Worm (Caenorhabditis elegans): ENCODE measurements around the gene F54E2.1.

F54E2.1 gene

ce11 chrV:2825978-2826377 is 15.8 kb downstream of the F54E2.1 start:
- TF ChIP-seq tbx-11 (GFP tag; IDR thresholded peaks at IDR 0.05) (no peak), ets-7 (tag; optimal IDR thresholded peaks at IDR 0.05) (no peak), ama-1 (optimal IDR thresholded peaks at IDR 0.05) (no peak), ceh-13 (GFP tag; optimal IDR thresholded peaks at IDR 0.05) (no peak), ceh-36 (tag; optimal IDR thresholded peaks at IDR 0.05) (peak; percentile 88)

ce11 chrV:2826815-2827214 is 16.6 kb downstream of the F54E2.1 start, which contains the start of gene T03D3.5:
T03D3.5 (minus strand) TSS chrV:2826835.
- TF ChIP-seq ets-7 (tag; optimal IDR thresholded peaks at IDR 0.05) = no peak
- no peak for TF ChIP-seq tra-4 (tag; optimal IDR thresholded peaks at IDR 0.05)
- TF ChIP-seq ceh-13 (GFP tag; optimal IDR thresholded peaks at IDR 0.05) = no peak
- no peak for TF ChIP-seq B0310.2 (tag; optimal IDR thresholded peaks at IDR 0.05)
- TF ChIP-seq pes-1 (GFP tag; IDR thresholded peaks at IDR 0.05) = no peak
- no peak for TF ChIP-seq F13C5.2 (tag; optimal IDR thresholded peaks at IDR 0.05)
- TF ChIP-seq ama-1 (optimal IDR thresholded peaks at IDR 0.05) = no peak
- TF ChIP-seq aly-1 (tag; optimal IDR thresholded peaks at IDR 0.05) = no peak
- TF ChIP-seq tbx-11 (GFP tag; IDR thresholded peaks at IDR 0.05) = no peak
- TF ChIP-seq hmg-4 (GFP tag; optimal IDR thresholded peaks at IDR 0.05) = no peak
- TF ChIP-seq hnd-1 (tag; optimal IDR thresholded peaks at IDR 0.05) = no peak
- no peak for TF ChIP-seq scrt-1 (GFP tag; IDR thresholded peaks at IDR 0.05)
- TF ChIP-seq tbx-37 (GFP tag; conservative IDR thresholded peaks at IDR 0.05) = no peak
- no peak for TF ChIP-seq ceh-36 (tag; optimal IDR thresholded peaks at IDR 0.05)
- TF ChIP-seq flt-1 (GFP tag; IDR thresholded peaks at IDR 0.05) = no peak
- no peak for TF ChIP-seq hmbx-1 (tag; optimal IDR thresholded peaks at IDR 0.05)

- no peak for TF ChIP-seq ama-1 (optimal IDR thresholded peaks at IDR 0.05)
- TF ChIP-seq scrt-1 (GFP tag; IDR thresholded peaks at IDR 0.05) = no peak
- TF ChIP-seq tbx-11 (GFP tag; IDR thresholded peaks at IDR 0.05) = no peak
- no peak for TF ChIP-seq B0310.2 (tag; optimal IDR thresholded peaks at IDR 0.05)
- TF ChIP-seq flt-1 (GFP tag; IDR thresholded peaks at IDR 0.05) = no peak
- TF ChIP-seq hmbx-1 (tag; optimal IDR thresholded peaks at IDR 0.05) = no peak
- no peak for TF ChIP-seq ceh-13 (GFP tag; optimal IDR thresholded peaks at IDR 0.05)
- TF ChIP-seq ceh-36 (tag; optimal IDR thresholded peaks at IDR 0.05) = no peak
- no peak for TF ChIP-seq sea-1 (GFP tag; conservative IDR thresholded peaks at IDR 0.05)
- TF ChIP-seq hmg-4 (GFP tag; optimal IDR thresholded peaks at IDR 0.05) = no peak
- no peak for TF ChIP-seq aly-1 (tag; optimal IDR thresholded peaks at IDR 0.05)
- TF ChIP-seq ets-7 (tag; optimal IDR thresholded peaks at IDR 0.05) = no peak
Measured at ce11 chrV:2830817-2831216, 20.6 kb downstream of the F54E2.1 start, which contains the start of gene srw-2. srw-2 (plus strand) TSS chrV:2830878.

ce11 chrV:2832666-2833065 is 22.5 kb downstream of the F54E2.1 start, which contains the start of gene srj-50:
srj-50 (plus strand) TSS chrV:2832966.
- TF ChIP-seq B0310.2 (tag; optimal IDR thresholded peaks at IDR 0.05) (no peak), aly-1 (tag; optimal IDR thresholded peaks at IDR 0.05) (no peak), scrt-1 (GFP tag; IDR thresholded peaks at IDR 0.05) (no peak), hmg-4 (GFP tag; optimal IDR thresholded peaks at IDR 0.05) (no peak), pes-1 (GFP tag; IDR thresholded peaks at IDR 0.05) (no peak), sea-1 (GFP tag; conservative IDR thresholded peaks at IDR 0.05) (no peak), F13C5.2 (tag; optimal IDR thresholded peaks at IDR 0.05) (no peak), ets-7 (tag; optimal IDR thresholded peaks at IDR 0.05) (no peak), ceh-13 (GFP tag; optimal IDR thresholded peaks at IDR 0.05) (no peak), flt-1 (GFP tag; IDR thresholded peaks at IDR 0.05) (no peak)

ce11 chrV:2836501-2836900 is 26.3 kb downstream of the F54E2.1 start, which contains the start of gene srj-45:
srj-45 (minus strand) TSS chrV:2836601.
- TF ChIP-seq tra-4 (tag; optimal IDR thresholded peaks at IDR 0.05) = no peak
- no peak for TF ChIP-seq scrt-1 (GFP tag; IDR thresholded peaks at IDR 0.05)
- TF ChIP-seq hmg-4 (GFP tag; optimal IDR thresholded peaks at IDR 0.05) = no peak
- no peak for TF ChIP-seq sea-1 (GFP tag; conservative IDR thresholded peaks at IDR 0.05)

- TF ChIP-seq sea-1 (GFP tag; conservative IDR thresholded peaks at IDR 0.05) = no peak
- TF ChIP-seq ceh-13 (GFP tag; optimal IDR thresholded peaks at IDR 0.05) = no peak
- TF ChIP-seq hmbx-1 (tag; optimal IDR thresholded peaks at IDR 0.05) = no peak
- TF ChIP-seq F13C5.2 (tag; optimal IDR thresholded peaks at IDR 0.05) = no peak
- TF ChIP-seq pes-1 (GFP tag; IDR thresholded peaks at IDR 0.05) = no peak
- TF ChIP-seq tbx-37 (GFP tag; conservative IDR thresholded peaks at IDR 0.05) = no peak
- no peak for TF ChIP-seq ceh-36 (tag; optimal IDR thresholded peaks at IDR 0.05)
- no peak for TF ChIP-seq tbx-11 (GFP tag; IDR thresholded peaks at IDR 0.05)
- TF ChIP-seq flt-1 (GFP tag; IDR thresholded peaks at IDR 0.05) = no peak
- no peak for TF ChIP-seq hmg-4 (GFP tag; optimal IDR thresholded peaks at IDR 0.05)
- no peak for TF ChIP-seq aly-1 (tag; optimal IDR thresholded peaks at IDR 0.05)
- TF ChIP-seq hnd-1 (tag; optimal IDR thresholded peaks at IDR 0.05) = no peak
- TF ChIP-seq ets-7 (tag; optimal IDR thresholded peaks at IDR 0.05) = no peak
- no peak for TF ChIP-seq tra-4 (tag; optimal IDR thresholded peaks at IDR 0.05)
- no peak for TF ChIP-seq scrt-1 (GFP tag; IDR thresholded peaks at IDR 0.05)
- no peak for TF ChIP-seq ama-1 (optimal IDR thresholded peaks at IDR 0.05)
- TF ChIP-seq B0310.2 (tag; optimal IDR thresholded peaks at IDR 0.05) = no peak
Measured at ce11 chrV:2845771-2846170, 35.6 kb downstream of the F54E2.1 start, which contains the start of gene srj-44. srj-44 (minus strand) TSS chrV:2845871.

- TF ChIP-seq F13C5.2 (tag; optimal IDR thresholded peaks at IDR 0.05) = no peak
- TF ChIP-seq scrt-1 (GFP tag; IDR thresholded peaks at IDR 0.05) = no peak
- no peak for TF ChIP-seq pes-1 (GFP tag; IDR thresholded peaks at IDR 0.05)
- no peak for TF ChIP-seq ceh-13 (GFP tag; optimal IDR thresholded peaks at IDR 0.05)
- TF ChIP-seq sea-1 (GFP tag; conservative IDR thresholded peaks at IDR 0.05) = no peak
- no peak for TF ChIP-seq hmbx-1 (tag; optimal IDR thresholded peaks at IDR 0.05)
- TF ChIP-seq tra-4 (tag; optimal IDR thresholded peaks at IDR 0.05) = no peak
- no peak for TF ChIP-seq ceh-36 (tag; optimal IDR thresholded peaks at IDR 0.05)
- TF ChIP-seq hnd-1 (tag; optimal IDR thresholded peaks at IDR 0.05) = no peak
- TF ChIP-seq flt-1 (GFP tag; IDR thresholded peaks at IDR 0.05) = no peak
- no peak for TF ChIP-seq tbx-11 (GFP tag; IDR thresholded peaks at IDR 0.05)
- TF ChIP-seq hmg-4 (GFP tag; optimal IDR thresholded peaks at IDR 0.05) = no peak
- no peak for TF ChIP-seq aly-1 (tag; optimal IDR thresholded peaks at IDR 0.05)
- TF ChIP-seq ets-7 (tag; optimal IDR thresholded peaks at IDR 0.05) = no peak
- no peak for TF ChIP-seq ama-1 (optimal IDR thresholded peaks at IDR 0.05)
- no peak for TF ChIP-seq tbx-37 (GFP tag; conservative IDR thresholded peaks at IDR 0.05)
- no peak for TF ChIP-seq B0310.2 (tag; optimal IDR thresholded peaks at IDR 0.05)
Measured at ce11 chrV:2848290-2848937, 38.2 kb downstream of the F54E2.1 start, which contains the start of gene srj-49. srj-49 (minus strand) TSS chrV:2848340.
